Fruit fly (Drosophila melanogaster): ENCODE measurements around the gene SF1.

Gene SF1

DNA sequence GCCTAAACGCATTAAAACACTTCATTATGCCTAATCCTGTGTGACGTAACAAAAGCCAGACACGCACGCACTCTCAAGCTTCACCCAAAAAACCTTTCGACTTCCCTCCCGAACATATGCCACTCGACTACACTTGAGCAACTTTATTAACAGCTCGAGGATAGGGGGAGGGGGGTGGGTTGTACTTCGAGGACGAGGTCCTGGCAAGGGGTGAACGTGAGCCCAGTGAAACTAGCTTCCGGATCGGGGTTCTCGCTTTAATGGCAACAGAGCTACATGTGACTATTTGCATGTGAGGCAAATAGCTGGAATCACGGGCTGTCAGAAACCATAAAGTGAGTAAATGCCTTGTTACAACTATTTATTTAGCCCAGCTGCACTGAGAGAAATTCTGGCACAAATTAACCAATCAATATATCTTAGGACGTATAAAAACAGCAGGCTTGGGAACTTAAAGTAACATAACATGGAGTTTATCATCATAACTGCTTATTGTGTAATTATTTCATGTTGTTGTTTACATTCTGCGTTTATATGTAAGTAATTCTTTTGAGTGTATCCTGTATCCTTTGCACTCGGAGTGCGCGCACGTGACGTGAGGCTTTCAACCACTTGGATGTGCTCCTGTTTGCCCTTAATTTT, 10.7 kb downstream of the SF1 start:
- TF ChIP-seq CTCF (optimal IDR thresholded peaks at IDR 0.05) (no peak), CG8478 (optimal IDR thresholded peaks at IDR 0.05) (no peak)

DNA sequence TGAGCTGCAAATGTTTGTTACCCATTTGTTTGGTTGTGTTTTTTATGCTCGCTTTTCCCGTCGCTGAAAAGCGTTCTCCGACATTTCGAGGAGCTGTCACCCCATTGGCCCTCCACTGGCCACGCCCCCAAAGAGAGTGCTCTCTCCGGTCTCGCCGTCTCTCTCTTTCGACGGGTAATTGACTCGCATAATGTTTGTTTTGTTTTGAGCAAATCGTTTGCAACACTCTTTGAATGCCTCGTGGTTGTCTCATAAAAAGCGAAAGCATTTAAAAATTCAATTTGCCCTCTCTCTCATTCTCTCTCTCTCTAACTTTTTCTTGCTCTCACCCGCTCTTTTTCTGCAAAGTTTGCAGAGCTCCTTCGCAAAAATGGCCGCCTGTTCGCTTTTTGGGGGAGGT, 17.3 kb downstream of the SF1 start:
- TF ChIP-seq CG8478 (optimal IDR thresholded peaks at IDR 0.05) (no peak), CTCF (optimal IDR thresholded peaks at IDR 0.05) (no peak)

DNA sequence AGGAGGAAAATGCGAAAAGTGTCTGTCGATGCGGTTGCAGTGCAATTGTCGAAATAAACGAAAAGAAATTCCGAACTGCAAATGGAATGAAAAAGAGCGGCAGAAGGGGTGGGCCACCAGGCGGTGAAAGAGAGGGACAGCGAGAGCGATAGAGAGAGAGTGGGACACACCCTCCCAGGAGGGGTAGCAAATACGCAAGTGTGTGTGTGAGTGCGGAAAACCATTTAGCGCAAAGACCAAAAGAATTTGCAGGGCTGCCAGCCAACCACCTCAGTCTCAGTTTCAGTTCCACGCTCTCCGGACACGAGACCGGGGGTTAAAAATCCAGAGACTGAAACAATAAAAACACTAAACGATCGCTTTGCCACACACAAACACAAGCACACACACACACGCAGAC, 18.4 kb downstream of the SF1 start, which contains the start of gene Hmx:
Hmx (plus strand) TSS at position 301 of the 400 bp plus-strand sequence.
- no peak for TF ChIP-seq CG8478 (optimal IDR thresholded peaks at IDR 0.05)
- no peak for TF ChIP-seq CTCF (optimal IDR thresholded peaks at IDR 0.05)

DNA sequence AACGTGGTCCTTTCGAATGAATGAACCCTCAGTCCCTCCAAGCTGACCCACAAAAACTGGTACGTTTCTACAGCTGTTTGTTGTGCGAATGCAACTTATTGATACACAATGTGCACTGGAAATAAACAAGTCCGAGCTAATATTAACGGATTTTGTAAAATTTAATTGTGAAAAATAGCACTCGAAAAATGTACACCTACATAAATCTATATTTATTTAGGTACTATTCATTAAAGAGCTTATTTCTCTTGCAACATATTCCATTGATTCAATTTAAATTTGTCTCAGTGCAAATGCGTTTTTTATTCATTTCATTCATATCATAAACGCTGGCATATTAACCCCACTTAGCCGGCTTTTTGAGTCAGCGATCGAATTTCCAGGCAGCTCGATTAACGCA, 21.0 kb downstream of the SF1 start:
- TF ChIP-seq CG8478 (optimal IDR thresholded peaks at IDR 0.05), result no peak
- no peak for TF ChIP-seq CTCF (optimal IDR thresholded peaks at IDR 0.05)

DNA sequence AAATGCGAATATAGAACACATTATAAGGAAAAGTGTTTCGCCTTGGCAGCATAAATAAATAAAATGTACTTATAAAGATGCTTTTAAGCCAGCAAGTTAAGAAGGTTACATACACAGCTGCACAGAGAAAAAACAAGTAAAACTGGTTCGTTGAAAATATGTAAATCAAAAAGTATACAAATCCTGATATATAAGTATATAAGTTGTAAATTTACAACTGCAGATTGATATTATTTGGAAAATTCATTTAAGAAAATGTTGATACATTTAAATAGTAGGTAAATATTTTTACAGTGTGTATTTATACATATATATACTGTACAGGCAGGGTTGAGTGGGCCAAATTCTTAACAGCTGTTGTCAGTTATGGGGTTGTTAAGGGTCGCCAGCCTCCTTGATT, 24.6 kb downstream of the SF1 start:
- TF ChIP-seq CTCF (optimal IDR thresholded peaks at IDR 0.05) (no peak), CG8478 (optimal IDR thresholded peaks at IDR 0.05) (no peak)

DNA sequence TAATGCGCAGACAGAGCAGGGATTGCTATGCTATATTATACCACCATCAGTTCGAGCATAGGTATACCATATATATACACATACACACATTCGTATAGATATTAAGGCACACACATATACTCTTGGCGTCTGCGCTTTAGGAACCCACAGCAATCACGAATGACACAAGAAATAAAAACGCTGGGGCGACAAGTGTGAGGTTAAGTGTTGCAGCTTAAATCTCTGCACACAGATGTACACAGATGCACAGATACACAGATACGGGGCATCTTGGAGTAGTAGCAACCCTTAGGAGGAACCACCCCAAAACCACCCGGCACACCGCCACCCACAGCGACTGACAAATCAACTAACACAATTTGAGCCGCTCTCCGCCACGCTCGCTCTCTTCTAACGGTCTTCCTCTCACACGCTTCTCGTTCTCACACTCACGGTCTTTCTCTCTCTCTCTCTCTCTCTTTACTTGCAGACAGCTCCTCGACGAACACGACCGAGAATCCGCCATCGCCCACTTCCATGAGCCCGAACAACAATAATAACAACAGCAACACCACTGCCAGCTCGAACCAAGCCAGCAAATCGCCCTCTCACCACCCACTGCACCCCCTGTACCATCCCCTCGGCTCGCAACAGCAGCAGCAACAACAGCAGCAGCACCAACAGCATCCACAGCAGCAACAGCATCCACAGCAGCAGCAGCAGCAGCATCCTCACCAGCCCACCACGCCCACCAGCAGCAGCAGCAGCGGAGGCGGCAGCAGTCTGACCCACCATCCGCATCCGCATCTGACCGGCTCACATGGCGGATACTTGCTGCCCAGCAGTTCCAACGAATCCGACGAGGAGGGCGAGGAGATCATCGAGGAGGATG, 26.6 kb downstream of the SF1 start:
- no peak for TF ChIP-seq CG8478 (optimal IDR thresholded peaks at IDR 0.05)
- TF ChIP-seq CTCF (optimal IDR thresholded peaks at IDR 0.05), result no peak

DNA sequence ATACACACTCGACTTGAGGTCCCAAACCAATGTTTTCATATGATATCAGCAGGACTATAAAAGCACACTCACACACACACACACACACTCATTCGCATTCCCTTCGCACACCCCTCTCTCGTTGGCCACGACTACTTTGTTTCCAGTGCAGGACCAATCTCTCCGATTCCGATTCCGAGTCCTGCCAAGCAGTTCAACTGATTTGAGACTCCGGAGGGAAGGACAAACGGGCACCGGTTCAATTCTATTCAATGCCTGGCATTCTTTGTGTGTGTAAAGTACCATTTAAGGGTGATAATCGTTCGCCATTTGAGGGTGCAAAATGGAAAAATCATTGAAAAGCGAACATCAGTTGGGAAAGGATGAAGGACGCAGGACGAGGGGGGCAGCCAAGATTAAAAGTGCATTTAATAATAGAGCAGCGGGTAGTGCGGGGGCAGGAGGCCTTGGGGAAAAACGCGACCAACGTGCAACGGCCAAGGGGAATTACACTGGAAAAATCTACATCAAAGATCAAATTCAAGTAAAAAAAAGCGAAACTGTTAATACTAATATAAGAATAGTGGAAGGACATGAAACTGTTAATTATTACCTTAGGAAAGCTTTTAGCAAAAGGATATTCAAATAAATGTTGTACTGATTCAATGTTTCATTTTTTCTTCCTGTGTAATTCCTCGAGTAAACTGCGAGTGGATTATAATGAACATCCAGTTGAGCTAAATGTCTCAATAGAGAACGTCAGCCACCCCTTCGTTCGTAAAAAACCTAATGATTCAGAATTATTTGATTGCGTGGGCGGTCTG, 43.6 kb downstream of the SF1 start:
- TF ChIP-seq CTCF (optimal IDR thresholded peaks at IDR 0.05) (no peak), CG8478 (optimal IDR thresholded peaks at IDR 0.05) (no peak)

DNA sequence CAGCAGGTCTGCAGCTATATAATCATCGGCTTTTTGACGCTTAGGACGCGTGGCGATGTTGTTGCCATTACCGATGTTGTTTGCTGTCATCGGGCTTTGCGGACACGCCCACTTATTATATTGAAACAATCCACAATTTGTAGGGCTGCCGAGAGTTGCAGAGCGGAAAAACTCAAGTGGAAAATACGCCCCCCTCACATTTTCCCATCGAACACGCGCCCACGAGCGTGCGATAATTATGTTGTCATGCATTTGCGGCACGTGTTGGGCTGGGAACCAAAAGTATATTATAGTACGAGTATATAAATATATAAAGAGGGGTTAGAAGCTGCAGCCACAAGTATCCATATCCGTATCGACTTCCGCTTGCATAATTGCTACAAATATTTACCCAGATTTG, 48.6 kb downstream of the SF1 start:
- TF ChIP-seq CTCF (optimal IDR thresholded peaks at IDR 0.05), result no peak
- no peak for TF ChIP-seq CG8478 (optimal IDR thresholded peaks at IDR 0.05)

DNA sequence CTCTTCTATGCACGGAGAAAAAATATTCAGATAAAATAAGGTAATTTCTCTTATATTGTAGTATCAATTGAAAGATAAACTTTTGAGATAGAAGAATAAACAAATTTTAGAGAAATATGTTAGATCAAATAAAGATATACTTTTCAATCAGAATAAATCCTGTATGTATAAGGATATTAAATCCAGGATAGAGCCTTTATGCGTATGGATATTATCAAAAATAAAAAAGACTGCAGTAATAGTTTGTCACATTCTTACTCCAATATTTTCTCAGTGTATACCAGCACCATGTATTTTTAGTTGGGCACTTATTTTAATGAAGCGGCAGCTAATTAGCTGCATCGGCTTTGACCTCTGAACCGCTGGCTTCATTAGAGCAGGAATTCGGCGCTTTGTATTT, 51.6 kb downstream of the SF1 start:
- TF ChIP-seq CTCF (optimal IDR thresholded peaks at IDR 0.05), result no peak
- no peak for TF ChIP-seq CG8478 (optimal IDR thresholded peaks at IDR 0.05)

DNA sequence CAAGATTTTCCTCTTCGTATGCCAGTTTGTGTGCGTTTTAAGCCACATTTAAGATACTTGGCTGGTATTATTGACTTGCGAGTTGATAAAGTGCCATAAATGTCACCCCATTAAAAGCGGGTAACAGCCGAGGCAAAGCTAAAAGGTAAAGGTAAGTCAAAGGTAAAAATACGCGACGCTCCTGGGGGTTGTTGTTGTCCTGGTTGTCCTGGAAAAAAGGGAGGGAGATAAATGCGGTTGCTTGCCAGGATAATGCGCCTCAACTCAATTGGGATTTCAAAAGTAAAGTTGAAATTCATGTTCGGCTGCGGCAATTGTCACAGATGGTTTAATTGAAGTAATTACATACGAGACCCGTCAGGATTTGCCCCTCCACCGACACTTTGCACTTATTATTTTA, 53.2 kb downstream of the SF1 start:
- TF ChIP-seq CG8478 (optimal IDR thresholded peaks at IDR 0.05), result no peak
- TF ChIP-seq CTCF (optimal IDR thresholded peaks at IDR 0.05), result no peak

DNA sequence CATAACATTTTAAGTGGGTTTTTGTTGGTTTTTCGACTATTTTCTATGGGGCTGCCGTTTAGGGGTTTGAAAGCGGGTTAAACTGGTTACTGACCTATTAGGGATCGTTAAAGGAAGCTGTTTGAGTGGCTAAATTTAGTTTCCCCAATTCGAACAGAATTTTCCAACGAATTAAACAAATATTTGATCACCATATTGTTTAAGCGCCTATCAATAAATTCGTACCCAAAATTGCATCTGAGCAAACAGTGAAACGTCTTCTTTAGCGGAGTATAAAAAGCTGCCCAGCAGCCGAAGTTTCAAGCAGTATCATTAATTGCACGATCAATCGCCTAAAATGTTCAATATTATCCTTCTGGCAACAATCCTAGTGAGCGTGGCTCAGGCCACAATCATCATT, 53.9 kb downstream of the SF1 start, which contains the start of gene Sgs5bis:
Sgs5bis (plus strand) TSS at position 301 of the 400 bp plus-strand sequence.
- TF ChIP-seq CG8478 (optimal IDR thresholded peaks at IDR 0.05) (no peak), CTCF (optimal IDR thresholded peaks at IDR 0.05) (no peak)
